Worm (Caenorhabditis elegans) whole organism, L4/young adult: ENCODE data around the gene cyp-34A9.

Source experiments
- W03F9.2 ChIP-seq: fragments of 150-350 bp; optimal IDR thresholded peaks from 2 replicates; lab custom pipeline; 2014; ENCODE audit warnings: missing biosample characterization, missing genetic modification characterization
- dao-5 ChIP-seq: sonication (generic microtip); optimal IDR thresholded peaks from 2 replicates; lab custom pipeline; 2016; ENCODE audit warnings: missing genotype, missing genetic modification characterization, moderate library complexity, missing compliant biosample characterization
- him-1 ChIP-seq: sonication (generic microtip); optimal IDR thresholded peaks from 2 replicates; lab custom pipeline; 2016; ENCODE audit warnings: missing genotype, missing genetic modification reagents, missing genetic modification characterization, missing compliant biosample characterization

The cyp-34A9 gene

DNA sequence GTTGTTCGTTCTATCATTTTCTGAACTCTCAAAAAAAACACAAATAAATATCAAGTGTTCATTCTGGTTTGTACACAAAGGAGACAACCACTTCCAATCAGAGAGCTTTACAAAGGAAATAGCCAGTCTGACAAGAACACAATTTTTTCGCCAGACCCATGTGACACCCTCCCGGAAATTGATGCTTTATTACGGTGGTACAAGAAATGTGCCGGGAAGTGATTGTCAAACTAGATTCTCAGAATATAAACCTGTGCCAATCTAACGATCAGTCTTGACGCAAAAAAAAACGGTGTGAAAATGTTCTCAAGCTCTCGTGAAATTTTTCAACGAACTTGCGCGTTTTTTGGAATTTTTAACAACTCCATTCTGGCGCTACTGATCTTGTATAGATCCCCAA lies 16.6 kb downstream of the cyp-34A9 start, which contains the start of gene str-247:
Gene str-247 (plus strand): TSS at position 301 of the 400 bp plus-strand sequence.
- TF ChIP-seq W03F9.2 (no peak), dao-5 (tag; lab: Kevin White, UChicago) (no peak), him-1 (tag; lab: Kevin White, UChicago) (no peak)

DNA sequence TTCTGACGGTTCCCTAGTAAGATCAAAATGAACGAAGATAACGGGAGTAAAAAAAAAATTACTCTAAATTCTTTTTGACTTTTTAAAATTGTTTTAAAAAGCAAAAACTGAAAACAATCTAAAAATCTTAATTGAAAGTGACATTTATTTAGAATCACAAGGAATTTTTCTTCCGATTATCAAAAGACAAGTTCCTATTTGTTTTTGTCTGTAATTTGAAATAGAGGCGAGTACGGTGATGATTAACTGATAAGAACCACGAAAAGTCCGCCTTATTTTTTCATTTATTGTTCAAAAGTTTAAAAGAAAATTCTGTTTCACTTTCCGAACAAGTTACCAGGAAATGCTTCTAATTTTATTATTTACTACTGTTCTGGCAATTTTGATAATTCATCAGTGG lies 20.6 kb downstream of the cyp-34A9 start, which contains the start of gene dach-1:
Gene dach-1 (plus strand): TSS at position 301 of the 400 bp plus-strand sequence.
- TF ChIP-seq dao-5 (tag; lab: Kevin White, UChicago) (no peak), him-1 (tag; lab: Kevin White, UChicago) (no peak), W03F9.2 (no peak)

DNA sequence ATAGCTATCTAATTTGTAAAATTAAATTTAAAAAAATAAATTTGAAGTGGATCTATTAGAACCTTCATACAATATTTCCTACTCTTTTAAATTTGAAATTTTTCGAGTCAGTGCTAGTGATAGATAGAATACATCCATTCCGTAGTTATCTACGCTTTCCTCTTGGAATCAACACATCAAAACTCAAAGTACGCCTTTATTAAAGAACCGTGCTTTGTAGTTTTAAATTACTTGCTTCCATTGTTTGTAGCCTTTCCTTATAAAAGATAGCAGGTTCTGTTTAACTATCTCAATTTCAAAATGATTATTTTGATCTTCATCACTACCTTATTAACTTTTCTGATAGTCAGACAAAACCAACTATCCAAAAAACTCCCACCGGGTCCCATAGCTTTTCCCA lies 25.3 kb downstream of the cyp-34A9 start, which contains the start of gene cyp-35B3:
Gene cyp-35B3 (plus strand): TSS at position 301 of the 400 bp plus-strand sequence.
- TF ChIP-seq dao-5 (tag; lab: Kevin White, UChicago): no peak
- TF ChIP-seq W03F9.2: no peak
- TF ChIP-seq him-1 (tag; lab: Kevin White, UChicago): no peak

DNA sequence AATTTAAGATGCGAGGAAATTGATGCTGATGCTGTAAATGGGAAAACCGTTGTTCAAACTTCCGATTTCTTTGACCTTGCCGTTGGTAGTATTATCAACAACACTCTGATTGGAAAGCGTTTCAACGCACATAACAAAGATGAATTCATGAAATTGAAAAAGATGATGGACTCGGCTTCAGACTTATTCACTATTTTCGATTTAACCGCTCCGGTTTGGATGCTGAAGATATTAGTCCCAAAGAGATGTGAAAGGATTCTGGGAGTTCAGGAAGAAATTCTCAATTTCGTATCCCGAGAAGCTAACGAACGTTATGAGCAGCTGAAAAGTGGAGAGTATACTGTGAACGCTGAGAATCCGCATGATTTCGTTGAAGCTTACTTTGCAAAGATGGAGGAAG lies 27.0 kb downstream of the cyp-34A9 start:
- TF ChIP-seq W03F9.2 (no peak), dao-5 (tag; lab: Kevin White, UChicago) (no peak), him-1 (tag; lab: Kevin White, UChicago) (no peak)

DNA sequence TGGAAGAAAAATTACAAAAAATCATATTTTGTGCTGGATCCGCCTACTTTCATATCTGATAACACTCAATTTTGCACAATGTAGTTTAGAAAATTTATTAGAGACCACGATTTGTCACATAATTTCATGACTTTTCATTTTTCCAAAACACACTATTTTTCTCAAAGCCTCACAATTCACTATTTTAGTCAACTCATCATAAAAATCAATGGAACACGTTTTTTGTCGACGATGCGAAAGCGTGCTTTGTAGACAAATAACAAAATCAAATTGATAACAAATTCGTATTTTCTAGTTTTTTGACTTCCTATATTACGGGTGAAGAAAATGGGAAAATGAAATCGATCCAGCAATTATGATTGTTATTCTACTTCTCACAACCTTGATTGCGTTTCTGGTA lies 28.5 kb downstream of the cyp-34A9 start, which contains the start of gene cyp-35B2:
Gene cyp-35B2 (plus strand): TSS at position 301 of the 400 bp plus-strand sequence.
- no peak for TF ChIP-seq dao-5 (tag; lab: Kevin White, UChicago)
- no peak for TF ChIP-seq him-1 (tag; lab: Kevin White, UChicago)
- no peak for TF ChIP-seq W03F9.2

DNA sequence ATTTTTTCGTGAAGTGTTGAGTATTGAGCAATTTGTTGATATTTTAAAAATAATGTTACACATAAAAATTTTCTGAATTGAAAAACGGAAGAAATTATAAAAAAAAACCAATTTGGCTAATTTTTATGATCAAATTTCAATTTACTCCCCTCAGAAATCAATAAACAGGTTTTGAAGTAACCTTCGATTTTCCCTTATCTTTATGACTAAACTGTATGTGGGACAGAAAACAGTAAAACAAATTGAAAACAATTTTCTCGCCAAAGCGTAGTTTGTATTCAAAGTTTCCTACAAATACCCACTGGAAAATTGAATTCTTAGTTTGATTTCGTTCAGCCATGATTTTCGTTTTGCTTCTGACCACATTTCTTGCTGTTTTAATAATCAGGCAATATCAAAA lies 31.6 kb downstream of the cyp-34A9 start, which contains the start of gene cyp-35B1:
Gene cyp-35B1 (plus strand): TSS at position 244 of the 400 bp plus-strand sequence.
- no peak for TF ChIP-seq him-1 (tag; lab: Kevin White, UChicago)
- TF ChIP-seq W03F9.2: no peak
- no peak for TF ChIP-seq dao-5 (tag; lab: Kevin White, UChicago)

DNA sequence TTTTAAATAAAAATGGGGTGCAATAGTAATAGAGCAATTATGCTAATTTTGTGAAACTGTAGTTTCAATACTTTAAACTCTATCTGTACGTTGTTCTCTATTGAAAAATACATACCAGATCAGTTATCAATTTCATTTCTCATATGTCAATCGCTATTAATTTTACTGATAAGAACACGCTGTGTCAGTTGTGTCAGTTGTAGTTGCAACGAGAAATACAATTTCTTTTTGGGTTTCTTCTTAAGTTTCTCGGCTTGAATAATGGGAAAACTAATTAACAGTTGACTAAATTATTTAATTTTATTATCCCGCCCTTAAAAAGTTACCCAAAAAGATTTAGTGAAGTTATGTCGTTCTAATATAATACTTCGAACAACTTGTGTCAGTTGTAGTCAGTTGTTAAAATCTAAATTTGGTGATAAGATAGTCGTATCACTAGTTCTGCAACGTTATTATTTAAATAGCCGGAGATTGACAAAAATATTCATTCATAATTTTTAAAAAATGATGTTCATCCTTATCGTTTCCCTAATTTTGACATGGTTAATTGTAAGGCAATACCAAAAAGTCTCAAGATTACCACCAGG lies 34.4 kb downstream of the cyp-34A9 start, which contains the start of gene cyp-35A5:
Gene cyp-35A5 (plus strand): TSS at position 435 of the 587 bp plus-strand sequence.
- TF ChIP-seq dao-5 (tag; lab: Kevin White, UChicago): no peak
- no peak for TF ChIP-seq him-1 (tag; lab: Kevin White, UChicago)
- TF ChIP-seq W03F9.2: no peak

DNA sequence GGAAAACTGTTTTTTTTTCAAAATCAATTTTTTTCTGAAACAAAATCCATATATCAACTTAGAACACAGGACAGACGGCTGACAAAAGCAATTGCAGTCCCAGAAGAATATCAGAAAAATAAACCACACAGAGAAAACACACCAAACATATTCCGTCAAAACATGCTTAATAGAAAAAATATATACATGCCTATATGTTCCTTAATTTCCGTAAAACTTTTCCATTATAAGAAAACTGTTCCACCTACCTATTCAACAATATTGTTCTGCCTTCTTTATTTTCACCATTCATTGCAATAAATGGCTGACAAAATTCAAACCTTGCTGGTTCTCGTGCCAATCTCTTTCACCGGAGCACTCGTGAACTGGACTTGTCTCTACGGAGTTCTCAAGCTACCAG lies 39.0 kb downstream of the cyp-34A9 start, which contains the start of gene srx-63:
Gene srx-63 (plus strand): TSS at position 301 of the 400 bp plus-strand sequence.
- TF ChIP-seq dao-5 (tag; lab: Kevin White, UChicago) (no peak), him-1 (tag; lab: Kevin White, UChicago) (no peak), W03F9.2 (no peak)

DNA sequence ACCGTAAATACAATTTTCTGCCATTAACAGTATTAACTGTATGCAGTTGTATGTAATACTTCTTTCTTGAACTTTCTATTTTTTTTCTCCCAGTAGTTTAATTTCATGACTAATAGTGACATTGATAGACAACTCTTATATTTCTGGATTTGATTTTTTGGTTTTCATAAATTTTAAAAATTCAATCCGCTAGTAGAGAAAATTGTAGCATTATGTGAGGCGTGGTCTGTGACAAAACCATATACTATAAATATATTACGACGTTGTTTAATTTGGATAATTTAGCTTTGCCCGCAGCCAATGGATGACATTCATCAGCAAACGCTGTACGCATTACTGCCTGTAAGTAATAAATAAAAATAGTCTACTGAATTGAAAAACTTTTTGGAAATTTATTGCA lies 41.2 kb downstream of the cyp-34A9 start, which contains the start of gene srx-64:
Gene srx-64 (plus strand): TSS at position 301 of the 400 bp plus-strand sequence.
- TF ChIP-seq W03F9.2 (no peak), him-1 (tag; lab: Kevin White, UChicago) (no peak), dao-5 (tag; lab: Kevin White, UChicago) (no peak)

DNA sequence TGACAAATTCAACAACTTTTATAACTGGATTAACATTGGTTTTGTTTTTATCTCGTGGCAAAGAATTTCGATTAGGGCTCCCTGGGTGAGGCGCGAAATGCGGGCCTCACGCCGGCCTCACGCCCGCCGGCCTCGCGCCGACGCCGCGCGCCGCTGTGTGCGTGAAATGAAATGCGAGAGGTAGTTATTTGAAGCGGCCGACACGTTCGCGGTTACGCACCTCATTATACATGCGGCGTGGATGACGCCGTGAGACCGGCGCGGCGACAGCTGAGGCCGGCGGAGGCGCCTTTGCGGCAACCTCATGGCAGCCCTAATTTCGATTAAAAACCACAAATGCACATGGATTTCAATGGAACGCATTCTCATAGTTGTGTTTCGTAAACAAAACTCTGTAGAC lies 42.8 kb downstream of the cyp-34A9 start:
- TF ChIP-seq W03F9.2 (no peak), him-1 (tag; lab: Kevin White, UChicago) (no peak), dao-5 (tag; lab: Kevin White, UChicago) (no peak)

DNA sequence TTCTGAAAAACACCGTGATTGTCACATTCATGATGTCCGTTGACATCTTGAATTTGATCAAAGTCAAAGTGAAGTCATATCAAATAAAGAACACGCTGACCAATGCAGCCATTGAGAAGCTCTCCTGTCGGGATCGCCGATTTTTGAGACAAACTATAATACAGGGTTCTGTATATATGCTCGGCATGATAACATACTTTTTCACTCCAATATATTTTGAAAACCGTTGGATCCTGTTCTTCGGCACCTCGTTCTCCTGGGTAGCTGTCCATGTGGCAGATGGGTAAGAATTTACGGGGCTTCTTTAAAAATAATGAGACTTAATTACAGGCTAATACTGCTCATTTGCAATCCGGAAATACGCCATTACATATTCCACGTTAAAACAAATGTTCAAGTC lies 47.8 kb downstream of the cyp-34A9 start:
- no peak for TF ChIP-seq him-1 (tag; lab: Kevin White, UChicago)
- no peak for TF ChIP-seq dao-5 (tag; lab: Kevin White, UChicago)
- TF ChIP-seq W03F9.2: no peak

DNA sequence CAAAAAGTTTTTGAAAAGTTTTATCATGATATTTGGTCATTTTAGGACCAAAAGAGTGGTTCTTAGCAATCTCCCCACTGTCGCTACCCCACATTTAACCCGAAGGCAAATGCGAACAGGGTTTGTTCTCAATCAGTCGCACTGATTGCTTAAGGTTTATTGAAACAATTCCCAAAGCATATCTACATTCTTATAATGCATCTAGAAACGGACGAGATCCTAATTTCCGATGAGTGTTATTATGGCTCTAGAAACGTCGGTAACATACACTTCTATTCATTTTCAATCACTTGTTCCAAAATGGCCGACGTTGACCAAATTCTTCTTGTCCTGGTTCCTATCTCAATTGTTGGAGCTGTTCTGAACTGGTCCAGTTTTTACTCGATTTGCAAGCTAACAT lies 48.7 kb downstream of the cyp-34A9 start, which contains the start of gene srx-65:
Gene srx-65 (plus strand): TSS at position 301 of the 400 bp plus-strand sequence.
- TF ChIP-seq W03F9.2 (no peak), him-1 (tag; lab: Kevin White, UChicago) (no peak), dao-5 (tag; lab: Kevin White, UChicago) (no peak)

DNA sequence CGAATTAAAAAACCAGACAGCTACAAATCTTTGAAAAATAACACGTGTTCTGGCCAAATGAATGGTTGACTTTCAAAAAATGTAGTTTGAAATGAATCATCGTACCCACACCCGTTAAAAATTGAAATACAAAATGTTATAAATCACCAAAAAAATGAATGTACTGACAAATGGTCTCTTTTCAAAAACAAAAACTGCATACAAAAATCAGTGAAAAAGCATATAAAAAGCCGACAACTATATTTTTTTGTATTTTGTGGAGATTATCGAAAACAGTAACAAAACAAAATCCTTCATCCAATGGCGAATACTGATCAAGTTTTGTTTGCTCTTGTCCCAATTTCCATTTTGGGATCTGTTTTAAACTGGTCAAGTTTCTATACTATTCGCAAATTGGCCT lies 51.1 kb downstream of the cyp-34A9 start, which contains the start of gene srx-66:
Gene srx-66 (plus strand): TSS at position 301 of the 400 bp plus-strand sequence.
- no peak for TF ChIP-seq W03F9.2
- no peak for TF ChIP-seq dao-5 (tag; lab: Kevin White, UChicago)
